Worm (Caenorhabditis elegans) whole organism, mixed stage, embryonic: ENCODE measurements around the gene gly-13.
A peak's percentile ranks its signal among the peaks of the same experiment; 100 is the strongest.

Source experiments
- M03D4.4 ChIP-seq: sonication (generic microtip); optimal IDR thresholded peaks from 2 replicates; lab custom pipeline; 2017; ENCODE audit warnings: mild to moderate bottlenecking, missing genetic modification characterization, missing compliant biosample characterization
- bed-3 ChIP-seq: fragments of 200-800 bp; sonication (Bioruptor generic); optimal IDR thresholded peaks from 3 replicates; lab custom pipeline; 2018; ENCODE audit warnings: mild to moderate bottlenecking, missing genetic modification characterization, moderate library complexity, missing compliant biosample characterization
- blmp-1 ChIP-seq: fragments of 150-350 bp; optimal IDR thresholded peaks from 2 replicates; lab custom pipeline; 2014; ENCODE audit warnings: missing biosample characterization, missing genetic modification characterization
- ceh-39 ChIP-seq: fragments of 150-350 bp; optimal IDR thresholded peaks from 2 replicates; lab custom pipeline; 2014; ENCODE audit warnings: missing biosample characterization, missing genetic modification characterization
- ceh-43 ChIP-seq: fragments of 200-800 bp; sonication (Bioruptor generic); optimal IDR thresholded peaks from 2 replicates; lab custom pipeline; 2018; ENCODE audit warnings: mild to moderate bottlenecking, missing genetic modification characterization, moderate library complexity, missing compliant biosample characterization
- ceh-83 ChIP-seq: fragments of 200-800 bp; sonication (Bioruptor generic); optimal IDR thresholded peaks from 2 replicates; lab custom pipeline; 2018; ENCODE audit warnings: mild to moderate bottlenecking, missing genetic modification characterization, missing compliant biosample characterization
- ces-1 ChIP-seq: fragments of 150-350 bp; optimal IDR thresholded peaks from 2 replicates; lab custom pipeline; 2014; ENCODE audit warnings: missing biosample characterization, missing genetic modification reagents, missing genetic modification characterization
- cnd-1 ChIP-seq: fragments of 200-800 bp; sonication (Bioruptor generic); optimal IDR thresholded peaks from 2 replicates; lab custom pipeline; 2018; ENCODE audit warnings: mild to moderate bottlenecking, missing genetic modification characterization, missing compliant biosample characterization
- drap-1 ChIP-seq: fragments of 200-800 bp; sonication (Bioruptor generic); optimal IDR thresholded peaks from 3 replicates; lab custom pipeline; 2018; ENCODE audit warnings: mild to moderate bottlenecking, missing genetic modification characterization, missing compliant biosample characterization
- elt-1 ChIP-seq: sonication (generic microtip); optimal IDR thresholded peaks from 2 replicates; lab custom pipeline; 2017; ENCODE audit warnings: missing genetic modification characterization, mild to moderate bottlenecking, missing compliant biosample characterization, antibody characterized with exemption, moderate library complexity, borderline replicate concordance; ENCODE audit not compliant: insufficient read depth
- flh-1 ChIP-seq: fragments of 200-800 bp; sonication (Bioruptor generic); optimal IDR thresholded peaks from 2 replicates; lab custom pipeline; 2018; ENCODE audit warnings: mild to moderate bottlenecking, missing genetic modification characterization, moderate library complexity, missing compliant biosample characterization
- ham-2 ChIP-seq: fragments of 200-800 bp; sonication (Bioruptor generic); optimal IDR thresholded peaks from 2 replicates; lab custom pipeline; 2018; ENCODE audit warnings: mild to moderate bottlenecking, missing genetic modification characterization, missing compliant biosample characterization
- hlh-1 ChIP-seq: fragments of 150-350 bp; optimal IDR thresholded peaks from 2 replicates; lab custom pipeline; 2014; ENCODE audit warnings: missing biosample characterization, missing genetic modification reagents, missing genetic modification characterization
- lin-13 ChIP-seq: fragments of 150-350 bp; optimal IDR thresholded peaks from 2 replicates; lab custom pipeline; 2014; ENCODE audit warnings: missing biosample characterization, missing genetic modification characterization
- lin-32 ChIP-seq: fragments of 200-800 bp; sonication (Bioruptor generic); optimal IDR thresholded peaks from 2 replicates; lab custom pipeline; 2018; ENCODE audit warnings: mild to moderate bottlenecking, missing genetic modification characterization, missing compliant biosample characterization
- lsy-2 ChIP-seq: fragments of 150-350 bp; optimal IDR thresholded peaks from 2 replicates; lab custom pipeline; 2014; ENCODE audit warnings: missing biosample characterization, missing genetic modification characterization
- mab-5 ChIP-seq: fragments of 150-350 bp; optimal IDR thresholded peaks from 2 replicates; lab custom pipeline; 2014; ENCODE audit warnings: missing biosample characterization, missing genetic modification characterization
- mep-1 ChIP-seq: fragments of 150-350 bp; optimal IDR thresholded peaks from 2 replicates; lab custom pipeline; 2017; ENCODE audit warnings: missing biosample characterization, missing genetic modification reagents, missing genetic modification characterization, inconsistent platforms
- mls-2 ChIP-seq: sonication (generic microtip); optimal IDR thresholded peaks from 2 replicates; lab custom pipeline; 2016; ENCODE audit warnings: mild to moderate bottlenecking, missing genetic modification characterization, moderate library complexity, missing compliant biosample characterization
- nhr-237 ChIP-seq: fragments of 150-350 bp; optimal IDR thresholded peaks from 2 replicates; lab custom pipeline; 2014; ENCODE audit warnings: missing biosample characterization, missing genetic modification characterization
- nhr-28 ChIP-seq: fragments of 150-350 bp; optimal IDR thresholded peaks from 2 replicates; lab custom pipeline; 2014; ENCODE audit warnings: missing biosample characterization, missing genetic modification characterization
- nhr-76 ChIP-seq: sonication (generic microtip); optimal IDR thresholded peaks from 2 replicates; lab custom pipeline; 2017; ENCODE audit warnings: missing biosample characterization, missing genetic modification characterization
- pha-4 ChIP-seq: fragments of 150-350 bp; optimal IDR thresholded peaks from 2 replicates; lab custom pipeline; 2018; ENCODE audit warnings: missing biosample characterization, missing genetic modification reagents, missing genetic modification characterization
- sem-2 ChIP-seq: fragments of 200-800 bp; sonication (Bioruptor generic); optimal IDR thresholded peaks from 2 replicates; lab custom pipeline; 2018; ENCODE audit warnings: mild to moderate bottlenecking, missing genetic modification characterization, missing compliant biosample characterization
- snpc-4 ChIP-seq: fragments of 150-350 bp; optimal IDR thresholded peaks from 2 replicates; lab custom pipeline; 2014; ENCODE audit warnings: missing biosample characterization, missing genetic modification characterization
- tbx-8 ChIP-seq: fragments of 200-800 bp; sonication (Bioruptor generic); optimal IDR thresholded peaks from 2 replicates; lab custom pipeline; 2018; ENCODE audit warnings: mild to moderate bottlenecking, missing genetic modification characterization, moderate library complexity, missing compliant biosample characterization
- unc-120 ChIP-seq: sonication (generic microtip); optimal IDR thresholded peaks from 2 replicates; lab custom pipeline; 2017; ENCODE audit warnings: missing genetic modification characterization, missing compliant biosample characterization; ENCODE audit not compliant: poor library complexity, severe bottlenecking
- unc-39 ChIP-seq: fragments of 150-350 bp; optimal IDR thresholded peaks from 2 replicates; lab custom pipeline; 2014; ENCODE audit warnings: missing biosample characterization, missing genetic modification characterization
- unc-62 ChIP-seq: fragments of 150-350 bp; optimal IDR thresholded peaks from 2 replicates; lab custom pipeline; 2014; ENCODE audit warnings: missing biosample characterization, missing genetic modification reagents, missing genetic modification characterization
- zip-8 ChIP-seq: fragments of 150-350 bp; optimal IDR thresholded peaks from 2 replicates; lab custom pipeline; 2014; ENCODE audit warnings: missing biosample characterization, missing genetic modification characterization

gly-13 gene

ce11 chrX:9271886-9272285 is 24.5 kb downstream of the gly-13 start:
- TF ChIP-seq mep-1 (tag; lab: Kevin White, UChicago) (peak; percentile 11), elt-1 (tag; lab: Kevin White, UChicago) (peak; percentile 60), nhr-28 (tag; lab: Kevin White, UChicago) (no peak)

DNA sequence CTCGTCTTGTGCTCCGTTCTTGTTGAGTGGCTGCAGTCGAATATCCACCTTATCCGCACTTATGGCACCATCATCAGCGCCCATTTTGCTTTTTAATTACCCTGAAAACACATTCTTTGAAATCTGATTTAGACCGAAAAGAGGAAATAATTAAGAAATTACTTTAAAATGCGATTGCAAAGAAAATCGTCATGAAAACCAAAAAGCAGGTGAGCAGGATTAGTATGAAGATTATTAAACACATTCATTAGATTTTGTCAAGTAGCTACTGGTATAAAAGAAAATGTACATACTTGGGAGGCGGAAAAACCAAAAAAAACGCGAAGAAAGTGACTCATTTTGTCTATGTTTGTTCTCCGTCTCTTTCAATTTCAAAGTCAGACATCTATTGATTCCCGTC is 25.7 kb downstream of the gly-13 start, which contains the start of gene B0416.5:
B0416.5 (minus strand) TSS at position 101 of the 400 bp plus-strand sequence.
- no peak for TF ChIP-seq tbx-8
- no peak for TF ChIP-seq nhr-76 (tag; lab: Kevin White, UChicago)
- no peak for TF ChIP-seq ham-2 (GFP tag; lab: Kevin White, UChicago)
- no peak for TF ChIP-seq ceh-83 (GFP tag; lab: Kevin White, UChicago)
- TF ChIP-seq M03D4.4, result no peak
- TF ChIP-seq ceh-43 (GFP tag; lab: Kevin White, UChicago), result no peak
- TF ChIP-seq mep-1 (tag; lab: Kevin White, UChicago), result no peak
- no peak for TF ChIP-seq blmp-1
- TF ChIP-seq mab-5 (tag; lab: Kevin White, UChicago), result no peak
- no peak for TF ChIP-seq unc-62 (GFP tag; lab: Kevin White, UChicago)
- no peak for TF ChIP-seq lin-13 (tag; lab: Kevin White, UChicago)
- TF ChIP-seq elt-1 (tag; lab: Kevin White, UChicago), result no peak
- TF ChIP-seq flh-1, result no peak
- TF ChIP-seq lin-32 (GFP tag; lab: Kevin White, UChicago), result no peak
- no peak for TF ChIP-seq drap-1 (GFP tag; lab: Kevin White, UChicago)
- TF ChIP-seq ceh-39 (tag; lab: Kevin White, UChicago), result no peak

DNA sequence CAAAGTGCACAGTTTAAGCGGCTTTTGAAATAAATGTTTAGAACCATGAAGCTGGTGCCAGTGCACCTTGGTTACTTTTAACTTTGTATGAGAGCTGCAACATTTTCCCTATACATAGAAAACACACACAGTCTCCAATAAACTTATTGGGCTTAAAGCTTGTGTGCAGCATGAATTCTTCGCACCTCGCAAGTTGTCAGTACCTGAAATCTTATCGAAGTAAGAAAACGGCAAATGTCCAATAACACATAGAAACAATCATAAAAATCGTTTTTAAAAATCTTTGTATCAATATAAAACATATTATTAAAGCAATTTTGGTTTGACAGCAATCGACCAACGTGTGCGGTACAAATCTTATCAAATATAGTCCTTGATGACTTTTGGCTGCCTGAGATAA is 28.0 kb downstream of the gly-13 start:
- TF ChIP-seq sem-2 (GFP tag; lab: Kevin White, UChicago) (no peak), lin-13 (tag; lab: Kevin White, UChicago) (no peak), mls-2 (no peak), unc-39 (no peak), lsy-2 (no peak), ham-2 (GFP tag; lab: Kevin White, UChicago) (no peak), nhr-28 (tag; lab: Kevin White, UChicago) (no peak), bed-3 (GFP tag; lab: Kevin White, UChicago) (no peak), ceh-83 (GFP tag; lab: Kevin White, UChicago) (no peak), mep-1 (tag; lab: Kevin White, UChicago) (no peak), M03D4.4 (no peak), unc-62 (GFP tag; lab: Kevin White, UChicago) (no peak), lin-32 (GFP tag; lab: Kevin White, UChicago) (no peak), elt-1 (tag; lab: Kevin White, UChicago) (no peak), snpc-4 (tag; lab: Kevin White, UChicago) (no peak), nhr-237 (no peak), zip-8 (tag; lab: Kevin White, UChicago) (no peak), ces-1 (GFP tag; lab: Kevin White, UChicago) (no peak), nhr-76 (tag; lab: Kevin White, UChicago) (no peak)

DNA sequence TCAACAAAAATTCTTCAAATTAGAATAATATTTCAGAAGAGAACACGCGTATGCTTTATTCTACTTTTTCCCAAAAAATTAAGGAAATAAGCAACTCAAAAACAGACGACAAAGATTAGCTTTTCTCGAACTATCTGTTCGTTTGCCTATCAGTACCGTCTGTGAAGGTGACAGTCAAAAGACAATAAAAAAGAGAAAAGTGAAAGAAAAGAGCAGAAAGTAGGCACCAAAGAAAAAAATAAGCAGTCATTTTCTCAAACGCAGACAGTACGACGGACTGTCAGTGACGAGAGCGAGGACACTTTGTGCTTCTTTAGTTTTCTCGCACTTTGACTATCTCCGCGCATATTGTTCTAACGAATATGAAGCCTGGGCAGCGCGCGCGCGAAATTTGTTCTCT is 29.9 kb downstream of the gly-13 start:
- TF ChIP-seq unc-39 (no peak), nhr-237 (no peak)

DNA sequence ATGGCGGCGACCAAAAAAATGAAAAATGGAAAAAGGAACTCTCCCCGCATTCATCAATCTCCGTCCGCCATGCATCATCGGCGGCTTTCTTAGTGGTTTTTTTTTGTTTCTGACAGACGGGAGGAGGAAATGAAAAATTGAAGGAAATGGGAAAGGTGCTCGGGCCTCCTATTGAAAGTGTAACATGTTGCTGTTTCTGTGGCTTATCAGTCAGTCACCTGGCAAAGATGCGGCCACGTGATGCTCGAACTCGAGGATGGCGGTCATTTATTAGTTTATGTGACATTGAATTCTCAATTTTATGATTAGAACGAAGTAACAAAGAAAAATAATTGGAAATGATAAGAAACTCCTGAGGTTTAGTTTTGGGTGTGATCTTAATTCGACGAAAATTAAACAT is 31.8 kb downstream of the gly-13 start:
- TF ChIP-seq nhr-237 (no peak), unc-120 (tag; lab: Kevin White, UChicago) (peak; percentile 28), drap-1 (GFP tag; lab: Kevin White, UChicago) (no peak), ham-2 (GFP tag; lab: Kevin White, UChicago) (no peak), cnd-1 (tag; lab: Kevin White, UChicago) (no peak), ces-1 (GFP tag; lab: Kevin White, UChicago) (no peak), hlh-1 (tag; lab: Kevin White, UChicago) (peak; percentile 72), pha-4 (no peak), elt-1 (tag; lab: Kevin White, UChicago) (no peak)
